Fruit fly (Drosophila melanogaster) whole organism, embryonic: Measurements from ENCODE around the gene DCTN6-p27.
A peak's percentile ranks its signal among the peaks of the same experiment; 100 is the strongest.

Source experiments
- Antp ChIP-seq: fragments of 200-800 bp; sonication (Bioruptor generic); optimal IDR thresholded peaks from 3 replicates; lab custom pipeline; 2016; ENCODE audit warnings: missing biosample characterization, missing genetic modification characterization
- CG10209 ChIP-seq: fragments of 200-800 bp; sonication (Bioruptor generic); optimal IDR thresholded peaks from 3 replicates; lab custom pipeline; 2017; ENCODE audit warnings: missing biosample characterization, mild to moderate bottlenecking, missing genetic modification characterization, missing genetic modification reagents
- CG10267 ChIP-seq: fragments of 200-800 bp; sonication (Bioruptor generic); optimal IDR thresholded peaks from 2 replicates; lab custom pipeline; 2018; ENCODE audit warnings: missing biosample characterization, mild to moderate bottlenecking, missing genetic modification characterization, moderate library complexity
- CG11093 ChIP-seq: fragments of 200-800 bp; sonication (Bioruptor generic); IDR thresholded peaks from 3 replicates; pipeline ENCODE4 v1.3.6; 2022; ENCODE audit warnings: missing biosample characterization, missing genetic modification characterization
- CG11560 ChIP-seq: fragments of 200-800 bp; sonication (Bioruptor generic); IDR thresholded peaks from 3 replicates; pipeline ENCODE4 v1.3.6; 2022; ENCODE audit warnings: missing biosample characterization, missing genetic modification characterization
- CG14710 ChIP-seq: fragments of 200-800 bp; sonication (Bioruptor generic); optimal IDR thresholded peaks from 3 replicates; lab custom pipeline; 2019; ENCODE audit warnings: missing biosample characterization, mild to moderate bottlenecking, missing genetic modification characterization, moderate library complexity
- CG15601 ChIP-seq: fragments of 200-800 bp; sonication (Bioruptor generic); optimal IDR thresholded peaks from 3 replicates; lab custom pipeline; 2019; ENCODE audit warnings: missing biosample characterization, mild to moderate bottlenecking, missing genetic modification characterization, moderate library complexity
- CG17359 ChIP-seq: fragments of 200-800 bp; sonication (Bioruptor generic); optimal IDR thresholded peaks from 3 replicates; lab custom pipeline; 2018; ENCODE audit warnings: missing biosample characterization, mild to moderate bottlenecking, missing genetic modification characterization, moderate library complexity
- CG18262 ChIP-seq: fragments of 200-800 bp; optimal IDR thresholded peaks from 3 replicates; lab custom pipeline; 2019; ENCODE audit warnings: missing biosample characterization, mild to moderate bottlenecking, missing genetic modification characterization, moderate library complexity
- CG2202 ChIP-seq: fragments of 200-800 bp; sonication (Bioruptor generic); optimal IDR thresholded peaks from 2 replicates; lab custom pipeline; 2018; ENCODE audit warnings: missing biosample characterization, mild to moderate bottlenecking, missing genetic modification characterization
- CG2678 ChIP-seq: fragments of 200-800 bp; sonication (Bioruptor generic); optimal IDR thresholded peaks from 3 replicates; lab custom pipeline; 2019; ENCODE audit warnings: missing biosample characterization, mild to moderate bottlenecking, missing genetic modification characterization, moderate library complexity
- CG2875 ChIP-seq: fragments of 200-800 bp; sonication (Bioruptor generic); optimal IDR thresholded peaks from 2 replicates; lab custom pipeline; 2017; ENCODE audit warnings: missing biosample characterization, mild to moderate bottlenecking, missing genetic modification characterization, missing genetic modification reagents
- CG31388 ChIP-seq: fragments of 200-800 bp; sonication (Bioruptor generic); optimal IDR thresholded peaks from 2 replicates; lab custom pipeline; 2016; ENCODE audit warnings: missing biosample characterization, missing genetic modification characterization
- CG32532 ChIP-seq: fragments of 200-800 bp; sonication (Bioruptor generic); IDR thresholded peaks from 2 replicates; pipeline ENCODE4 v1.3.6; 2022; ENCODE audit warnings: missing biosample characterization, missing genetic modification characterization
- CG32772 ChIP-seq: fragments of 200-800 bp; sonication (Bioruptor generic); IDR thresholded peaks from 2 replicates; pipeline ENCODE4 v1.3.6; 2022; ENCODE audit warnings: missing biosample characterization, missing genetic modification characterization
- CG3726 ChIP-seq: fragments of 200-800 bp; sonication (Bioruptor generic); IDR thresholded peaks from 3 replicates; pipeline ENCODE4, ENCODE4 v1.3.6; 2022; ENCODE audit warnings: missing biosample characterization, missing genetic modification characterization
- CG4730 ChIP-seq: fragments of 200-800 bp; sonication (Bioruptor generic); IDR thresholded peaks from 2 replicates; pipeline ENCODE4 v1.3.6; 2022; ENCODE audit warnings: missing biosample characterization, missing genetic modification characterization
- CG7839 ChIP-seq: fragments of 200-800 bp; sonication (Bioruptor generic); optimal IDR thresholded peaks from 3 replicates; lab custom pipeline; 2018; ENCODE audit warnings: missing biosample characterization, mild to moderate bottlenecking, missing genetic modification characterization, moderate library complexity
- CG8290 ChIP-seq, 3 experiments: fragments of 200-800 bp; sonication (Bioruptor generic); optimal IDR thresholded peaks; 2 replicates each; lab custom pipeline; 2016 to 2019; ENCODE audit warnings: missing biosample characterization in 3 of 3, missing genetic modification characterization in 3 of 3, mild to moderate bottlenecking in 2 of 3, moderate library complexity in 1 of 3
- CG9609 ChIP-seq: fragments of 200-800 bp; sonication (Bioruptor generic); optimal IDR thresholded peaks from 3 replicates; lab custom pipeline; 2016; ENCODE audit warnings: missing biosample characterization, missing genetic modification characterization
- ERR ChIP-seq: fragments of 200-800 bp; sonication (Bioruptor generic); optimal IDR thresholded peaks from 2 replicates; lab custom pipeline; 2016; ENCODE audit warnings: missing biosample characterization, missing genetic modification characterization
- Ets65A ChIP-seq: fragments of 200-800 bp; sonication (Bioruptor generic); peaks from one replicate; lab custom pipeline; 2016; ENCODE audit warnings: missing biosample characterization, missing genetic modification characterization
- HmgZ ChIP-seq: fragments of 200-800 bp; sonication (Bioruptor generic); optimal IDR thresholded peaks from 2 replicates; lab custom pipeline; 2018; ENCODE audit warnings: missing biosample characterization, mild to moderate bottlenecking, missing genetic modification characterization
- MESR4 ChIP-seq: fragments of 200-800 bp; sonication (Bioruptor generic); optimal IDR thresholded peaks from 2 replicates; lab custom pipeline; 2018; ENCODE audit warnings: missing biosample characterization, mild to moderate bottlenecking, missing genetic modification characterization, moderate library complexity
- Oli ChIP-seq: fragments of 200-800 bp; sonication (Bioruptor generic); optimal IDR thresholded peaks from 2 replicates; lab custom pipeline; 2018; ENCODE audit warnings: missing biosample characterization, mild to moderate bottlenecking, missing genetic modification characterization, moderate library complexity
- Scr ChIP-seq: fragments of 200-800 bp; sonication (Bioruptor generic); IDR thresholded peaks from 2 replicates; pipeline ENCODE4 v1.3.6; 2022; ENCODE audit warnings: missing biosample characterization, missing genetic modification characterization; ENCODE audit not compliant: partially characterized antibody
- Sin3A ChIP-seq: fragments of >200 bp; optimal IDR thresholded peaks from 2 replicates; lab custom pipeline; 2018
- Spps ChIP-seq: fragments of 200-800 bp; sonication (Bioruptor generic); optimal IDR thresholded peaks from 2 replicates; lab custom pipeline; 2018; ENCODE audit warnings: missing biosample characterization, mild to moderate bottlenecking, missing genetic modification characterization
- chinmo ChIP-seq: fragments of 200-800 bp; sonication (Bioruptor generic); IDR thresholded peaks from 4 replicates; pipeline ENCODE4 v1.3.6; 2022; ENCODE audit warnings: missing biosample characterization, missing genetic modification characterization; ENCODE audit not compliant: partially characterized antibody
- croc ChIP-seq: fragments of 200-800 bp; sonication (Bioruptor generic); conservative IDR thresholded peaks from 3 replicates; pipeline ENCODE4 v1.3.6; 2022; ENCODE audit warnings: missing biosample characterization, missing genetic modification characterization
- da ChIP-seq: fragments of 200-800 bp; sonication (Bioruptor generic); optimal IDR thresholded peaks from 2 replicates; lab custom pipeline; 2016; ENCODE audit warnings: missing biosample characterization, missing genetic modification characterization
- gcm2 ChIP-seq: fragments of 200-800 bp; sonication (Bioruptor generic); optimal IDR thresholded peaks from 2 replicates; lab custom pipeline; 2016; ENCODE audit warnings: missing biosample characterization, missing genetic modification characterization
- grau ChIP-seq: fragments of 200-800 bp; optimal IDR thresholded peaks from 3 replicates; lab custom pipeline; 2019; ENCODE audit warnings: missing biosample characterization, mild to moderate bottlenecking, missing genetic modification characterization, moderate library complexity
- hkb ChIP-seq, 2 experiments: fragments of 200-800 bp in 1 of 2; fragments of >200 bp in 1 of 2; sonication (Bioruptor generic) in 1 of 2; IDR thresholded peaks in 1 of 2; optimal IDR thresholded peaks in 1 of 2; 2 replicates each; pipeline versions ENCODE4 v1.3.6 to Lab custom; 2017 to 2022; ENCODE audit warnings: missing biosample characterization in 1 of 2, missing genetic modification characterization in 1 of 2
- ind ChIP-seq: fragments of 200-800 bp; sonication (Bioruptor generic); optimal IDR thresholded peaks from 3 replicates; lab custom pipeline; 2016; ENCODE audit warnings: missing biosample characterization, missing genetic modification characterization
- klu ChIP-seq: fragments of 200-800 bp; sonication (Bioruptor generic); IDR thresholded peaks from 2 replicates; pipeline ENCODE4 v1.3.6; 2022; ENCODE audit warnings: missing biosample characterization, missing genetic modification characterization
- lmd ChIP-seq: fragments of 200-800 bp; sonication (Bioruptor generic); IDR thresholded peaks from 2 replicates; pipeline ENCODE4 v1.3.6; 2022; ENCODE audit warnings: missing biosample characterization, missing genetic modification characterization
- odd ChIP-seq: fragments of 200-800 bp; sonication (Bioruptor generic); optimal IDR thresholded peaks from 2 replicates; lab custom pipeline; 2017; ENCODE audit warnings: missing biosample characterization, mild to moderate bottlenecking, missing genetic modification characterization
- onecut ChIP-seq: fragments of 200-800 bp; sonication (Bioruptor generic); IDR thresholded peaks from 2 replicates; pipeline ENCODE4 v1.3.6; 2022; ENCODE audit warnings: missing biosample characterization, missing genetic modification characterization
- otp ChIP-seq: fragments of 200-800 bp; sonication (Bioruptor generic); IDR thresholded peaks from 3 replicates; pipeline ENCODE4, ENCODE4 v1.3.6; 2022; ENCODE audit warnings: missing biosample characterization, missing genetic modification characterization
- phol ChIP-seq: fragments of 200-800 bp; sonication (Bioruptor generic); optimal IDR thresholded peaks from 3 replicates; lab custom pipeline; 2018; ENCODE audit warnings: missing biosample characterization, mild to moderate bottlenecking, missing genetic modification characterization, moderate library complexity
- sens ChIP-seq: fragments of 200-800 bp; sonication (Bioruptor generic); peaks from one replicate; lab custom pipeline; 2016; ENCODE audit warnings: missing biosample characterization, missing genetic modification characterization
- seq ChIP-seq: fragments of 200-800 bp; sonication (Bioruptor generic); IDR thresholded peaks from 2 replicates; pipeline ENCODE4 v1.3.6; 2022; ENCODE audit warnings: missing biosample characterization, missing genetic modification characterization
- sim ChIP-seq: fragments of 200-800 bp; sonication (Bioruptor generic); IDR thresholded peaks from 2 replicates; pipeline ENCODE4 v1.3.6; 2022; ENCODE audit warnings: missing biosample characterization, missing genetic modification characterization
- so ChIP-seq: fragments of 200-800 bp; sonication (Bioruptor generic); IDR thresholded peaks from 3 replicates; pipeline ENCODE4 v1.3.6; 2022; ENCODE audit warnings: missing biosample characterization, missing genetic modification characterization
- ssp ChIP-seq: fragments of 200-800 bp; sonication (Bioruptor generic); IDR thresholded peaks from 2 replicates; pipeline ENCODE4 v1.3.6; 2022; ENCODE audit warnings: missing biosample characterization, missing genetic modification characterization
- tgo ChIP-seq: fragments of 200-800 bp; sonication (Bioruptor generic); IDR thresholded peaks from 3 replicates; pipeline ENCODE4 v1.3.6; 2022; ENCODE audit warnings: missing biosample characterization, missing genetic modification characterization
- twi ChIP-seq: fragments of 200-800 bp; optimal IDR thresholded peaks from 2 replicates; lab custom pipeline; 2019; ENCODE audit warnings: missing biosample characterization, mild to moderate bottlenecking, missing genetic modification characterization, moderate library complexity
- zfh1 ChIP-seq: fragments of 200-800 bp; sonication (Bioruptor generic); IDR thresholded peaks from 3 replicates; pipeline ENCODE4 v1.3.6; 2022; ENCODE audit warnings: missing biosample characterization, missing genetic modification characterization

The DCTN6-p27 gene

DNA sequence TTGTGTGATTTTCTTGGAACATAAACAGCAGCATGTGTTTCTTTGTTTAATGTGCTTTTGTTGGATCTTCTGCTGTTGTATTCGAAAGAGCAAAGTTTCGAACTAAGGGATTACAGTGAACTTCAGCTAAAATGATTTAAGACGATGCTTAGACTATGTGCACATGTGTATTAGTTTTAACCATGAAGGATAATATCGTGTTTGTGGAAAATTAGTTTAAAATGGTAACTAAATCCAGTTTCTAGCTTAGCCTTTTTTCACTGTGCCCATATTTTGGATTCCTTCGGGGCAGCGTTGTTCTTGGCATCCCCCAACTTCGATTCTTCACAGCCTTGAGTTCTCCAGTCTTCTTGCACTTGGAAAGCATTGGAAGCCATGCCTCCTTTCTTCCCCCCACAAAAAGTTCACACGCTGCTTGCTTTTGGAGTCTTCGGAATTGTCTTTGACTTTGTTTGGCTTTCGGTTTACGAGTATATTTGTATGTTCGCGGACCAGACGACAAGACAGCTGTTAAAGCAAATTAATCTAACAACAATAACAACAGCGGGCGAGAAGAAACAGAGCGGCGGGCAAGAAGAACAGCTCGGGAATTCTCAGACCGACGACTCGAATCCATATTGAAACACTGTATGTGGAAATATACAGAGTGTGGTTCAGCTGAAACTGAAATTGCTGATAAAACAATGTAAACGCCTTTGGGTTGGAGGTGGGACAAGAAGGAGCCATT lies 8.3 kb downstream of the DCTN6-p27 start (continued):
- TF ChIP-seq hkb (optimal IDR thresholded peaks at IDR 0.05; lab: Kevin White, UChicago) (no peak), hkb (GFP tag; IDR thresholded peaks at IDR 0.05; lab: Robert Waterston, UW) (no peak), otp (GFP tag; lab: Robert Waterston, UW) (0 out of 3 replicates have a peak, but pooled peaks have one; percentile 32), odd (GFP tag; lab: Kevin White, UChicago) (peak; percentile 21), CG2202 (tag; lab: Kevin White, UChicago) (peak; percentile 5), Scr (GFP tag; lab: Robert Waterston, UW) (no peak), CG4730 (GFP tag; lab: Robert Waterston, UW) (no peak), CG15601 (tag; lab: Kevin White, UChicago) (peak; percentile 34), klu (GFP tag; lab: Robert Waterston, UW) (no peak), CG32532 (GFP tag; lab: Robert Waterston, UW) (peak; percentile 20; the same call in 1 of the 2 replicates), sens (GFP tag; lab: Kevin White, UChicago) (peak; percentile 87), chinmo (0 out of 4 replicates have a peak, but pooled peaks have one; percentile 57), ind (GFP tag; lab: Kevin White, UChicago) (peak; percentile 9), twi (peak; percentile 11), Antp (peak; percentile 37), da (GFP tag; lab: Kevin White, UChicago) (no peak), CG18262 (tag; lab: Kevin White, UChicago) (peak; percentile 33)

- TF ChIP-seq CG10267 (no peak), onecut (no peak), sim (no peak), ERR (GFP tag; lab: Kevin White, UChicago) (peak; percentile 5), CG3726 (GFP tag; lab: Robert Waterston, UW) (no peak), CG32772 (no peak), tgo (GFP tag; lab: Robert Waterston, UW) (peak; percentile 29; the same call in 2 of the 3 replicates), zfh1 (no peak), CG10209 (GFP tag; lab: Kevin White, UChicago) (peak; percentile 11), Oli (tag; lab: Kevin White, UChicago) (peak; percentile 1), MESR4 (GFP tag; lab: Kevin White, UChicago) (no peak), Ets65A (GFP tag; lab: Kevin White, UChicago) (peak; percentile 63), gcm2 (GFP tag; lab: Kevin White, UChicago) (no peak), CG17359 (tag; lab: Kevin White, UChicago) (peak; percentile 15), CG14710 (tag; lab: Kevin White, UChicago) (no peak), ssp (GFP tag; lab: Robert Waterston, UW) (no peak), lmd (GFP tag; lab: Robert Waterston, UW) (peak; percentile 68; the same call in 1 of the 2 replicates), CG8290 (GFP tag; optimal IDR thresholded peaks at IDR 0.05; lab: Kevin White, UChicago) (no peak), CG8290 (tag; optimal IDR thresholded peaks at IDR 0.05; lab: Kevin White, UChicago) (peak in 1 of 2 experiments; percentile 76), croc (GFP tag; lab: Robert Waterston, UW) (no peak), HmgZ (tag; lab: Kevin White, UChicago) (peak; percentile 9), CG31388 (GFP tag; lab: Kevin White, UChicago) (no peak), grau (tag; lab: Kevin White, UChicago) (peak; percentile 90), Spps (tag; lab: Kevin White, UChicago) (no peak), CG2875 (GFP tag; lab: Kevin White, UChicago) (no peak), phol (tag; lab: Kevin White, UChicago) (peak; percentile 13), seq (GFP tag; lab: Robert Waterston, UW) (peak; percentile 60), Sin3A (lab: Kevin White, UChicago) (no peak), so (GFP tag; lab: Robert Waterston, UW) (0 out of 3 replicates have a peak, but pooled peaks have one; percentile 26), CG11560 (tag; lab: Robert Waterston, UW) (peak; percentile 52; the same call in 1 of the 3 replicates), CG7839 (tag; lab: Kevin White, UChicago) (peak; percentile 65), CG2678 (peak; percentile 55), CG11093 (GFP tag; lab: Robert Waterston, UW) (0 out of 3 replicates have a peak, but pooled peaks have one; percentile 22), CG9609 (peak; percentile 5)
These were observed 8.8 kb downstream of the DCTN6-p27 start for dm6 chr2L:19140984-19141262.
